Fruit fly (Drosophila melanogaster) whole organism, prepupa: Measurements from ENCODE around the gene Fit1.

Experiments
- Blimp-1 ChIP-seq: fragments of 200-800 bp; sonication (Bioruptor generic); optimal IDR thresholded peaks from 3 replicates; lab custom pipeline; 2017; ENCODE audit warnings: missing biosample characterization, missing genetic modification characterization, mild to moderate bottlenecking, moderate library complexity, missing genetic modification reagents
- CG10631 ChIP-seq: fragments of 200-800 bp; sonication (Bioruptor generic); optimal IDR thresholded peaks from 2 replicates; lab custom pipeline; 2016; ENCODE audit warnings: missing biosample characterization, missing genetic modification characterization
- CG10669 ChIP-seq: fragments of 200-800 bp; sonication (Bioruptor generic); optimal IDR thresholded peaks from 3 replicates; lab custom pipeline; 2018; ENCODE audit warnings: missing biosample characterization, mild to moderate bottlenecking, missing genetic modification characterization, moderate library complexity
- CG11902 ChIP-seq: fragments of 200-800 bp; sonication (Bioruptor generic); optimal IDR thresholded peaks from 3 replicates; lab custom pipeline; 2016; ENCODE audit warnings: missing biosample characterization, missing genetic modification characterization
- CG1621 ChIP-seq: fragments of 200-800 bp; sonication (Bioruptor generic); optimal IDR thresholded peaks from 3 replicates; lab custom pipeline; 2018; ENCODE audit warnings: missing biosample characterization, mild to moderate bottlenecking, missing genetic modification characterization
- CG16779 ChIP-seq: fragments of 200-800 bp; sonication (Bioruptor generic); optimal IDR thresholded peaks from 3 replicates; lab custom pipeline; 2017; ENCODE audit warnings: missing biosample characterization, mild to moderate bottlenecking, missing genetic modification characterization
- CG3032 ChIP-seq: fragments of 200-800 bp; optimal IDR thresholded peaks from 2 replicates; lab custom pipeline; 2019; ENCODE audit warnings: missing biosample characterization, mild to moderate bottlenecking, missing genetic modification characterization, moderate library complexity
- CG32006 ChIP-seq: fragments of 200-800 bp; sonication (Bioruptor generic); optimal IDR thresholded peaks from 3 replicates; lab custom pipeline; 2017; ENCODE audit warnings: missing biosample characterization, mild to moderate bottlenecking, missing genetic modification characterization
- CG34406 ChIP-seq: fragments of 200-800 bp; sonication (Bioruptor generic); optimal IDR thresholded peaks from 3 replicates; lab custom pipeline; 2016; ENCODE audit warnings: missing biosample characterization, missing genetic modification characterization
- CG3919 ChIP-seq: fragments of 200-800 bp; sonication (Bioruptor generic); optimal IDR thresholded peaks from 3 replicates; lab custom pipeline; 2016; ENCODE audit warnings: missing biosample characterization, missing genetic modification characterization
- CG4318 ChIP-seq: fragments of 200-800 bp; sonication (Bioruptor generic); optimal IDR thresholded peaks from 3 replicates; lab custom pipeline; 2017; ENCODE audit warnings: missing biosample characterization, mild to moderate bottlenecking, missing genetic modification characterization
- CG6163 ChIP-seq: fragments of 200-800 bp; sonication (Bioruptor generic); IDR thresholded peaks from 3 replicates; pipeline ENCODE4 v1.3.6; 2022; ENCODE audit warnings: missing biosample characterization, missing genetic modification characterization
- CG6276 ChIP-seq: fragments of 200-800 bp; sonication (Bioruptor generic); optimal IDR thresholded peaks from 2 replicates; lab custom pipeline; 2017; ENCODE audit warnings: missing biosample characterization, mild to moderate bottlenecking, missing genetic modification characterization
- CG6854 ChIP-seq: fragments of 200-800 bp; sonication (Bioruptor generic); optimal IDR thresholded peaks from 2 replicates; lab custom pipeline; 2017; ENCODE audit warnings: missing biosample characterization, mild to moderate bottlenecking, missing genetic modification characterization
- CG7368 ChIP-seq: fragments of 200-800 bp; sonication (Bioruptor generic); optimal IDR thresholded peaks from 3 replicates; lab custom pipeline; 2016; ENCODE audit warnings: missing biosample characterization, missing genetic modification characterization
- CG8119 ChIP-seq: fragments of 200-800 bp; sonication (Bioruptor generic); IDR thresholded peaks from 3 replicates; pipeline ENCODE4 v1.3.6; 2022; ENCODE audit warnings: missing biosample characterization, missing genetic modification characterization
- CG8319 ChIP-seq: fragments of 200-800 bp; sonication (Bioruptor generic); optimal IDR thresholded peaks from 3 replicates; lab custom pipeline; 2016; ENCODE audit warnings: missing biosample characterization, missing genetic modification characterization
- CG8632 ChIP-seq: fragments of 200-800 bp; sonication (Bioruptor generic); optimal IDR thresholded peaks from 3 replicates; lab custom pipeline; 2016; ENCODE audit warnings: missing biosample characterization, missing genetic modification characterization
- CG9139 ChIP-seq: fragments of 200-800 bp; sonication (Bioruptor generic); optimal IDR thresholded peaks from 3 replicates; lab custom pipeline; 2017; ENCODE audit warnings: missing biosample characterization, mild to moderate bottlenecking, missing genetic modification characterization
- Eip75B ChIP-seq: fragments of 200-800 bp; sonication (Bioruptor generic); optimal IDR thresholded peaks from 3 replicates; lab custom pipeline; 2016; ENCODE audit warnings: missing biosample characterization, missing genetic modification characterization
- Eip78C ChIP-seq: fragments of 200-800 bp; sonication (Bioruptor generic); peaks from one replicate; lab custom pipeline; 2016; ENCODE audit warnings: missing biosample characterization, missing genetic modification characterization
- Eip93F ChIP-seq: fragments of 200-800 bp; sonication (Bioruptor generic); optimal IDR thresholded peaks from 2 replicates; lab custom pipeline; 2016; ENCODE audit warnings: missing biosample characterization, mild to moderate bottlenecking, missing genetic modification characterization
- Ets21C ChIP-seq: fragments of 200-800 bp; sonication (Bioruptor generic); optimal IDR thresholded peaks from 3 replicates; lab custom pipeline; 2016; ENCODE audit warnings: missing biosample characterization, missing genetic modification characterization
- Ets96B ChIP-seq: fragments of 200-800 bp; optimal IDR thresholded peaks from 2 replicates; lab custom pipeline; 2019; ENCODE audit warnings: missing biosample characterization, mild to moderate bottlenecking, missing genetic modification characterization, moderate library complexity
- Hr38 ChIP-seq: sonication (Bioruptor generic); optimal IDR thresholded peaks from 2 replicates; lab custom pipeline; 2016; ENCODE audit warnings: missing biosample characterization, missing genetic modification characterization
- Hr39 ChIP-seq: fragments of 200-800 bp; sonication (Bioruptor generic); optimal IDR thresholded peaks from 2 replicates; lab custom pipeline; 2016; ENCODE audit warnings: missing biosample characterization, missing genetic modification characterization
- Hr4 ChIP-seq: fragments of 200-800 bp; sonication (Bioruptor generic); optimal IDR thresholded peaks from 3 replicates; lab custom pipeline; 2016; ENCODE audit warnings: missing biosample characterization, missing genetic modification characterization
- Met ChIP-seq: fragments of 200-800 bp; sonication (Bioruptor generic); optimal IDR thresholded peaks from 3 replicates; lab custom pipeline; 2016; ENCODE audit warnings: missing biosample characterization, missing genetic modification characterization
- OdsH ChIP-seq: fragments of 200-800 bp; sonication (Bioruptor generic); optimal IDR thresholded peaks from 3 replicates; lab custom pipeline; 2016; ENCODE audit warnings: missing biosample characterization, missing genetic modification characterization
- Smox ChIP-seq: fragments of 200-800 bp; sonication (Bioruptor generic); optimal IDR thresholded peaks from 3 replicates; lab custom pipeline; 2016; ENCODE audit warnings: missing biosample characterization, missing genetic modification characterization
- Sox102F ChIP-seq: fragments of 200-800 bp; sonication (Bioruptor generic); optimal IDR thresholded peaks from 2 replicates; lab custom pipeline; 2016; ENCODE audit warnings: missing biosample characterization, mild to moderate bottlenecking, missing genetic modification characterization
- Sox15 ChIP-seq: fragments of 200-800 bp; sonication (Bioruptor generic); optimal IDR thresholded peaks from 3 replicates; lab custom pipeline; 2016; ENCODE audit warnings: missing biosample characterization, missing genetic modification characterization
- acj6 ChIP-seq: fragments of 200-800 bp; sonication (Bioruptor generic); optimal IDR thresholded peaks from 3 replicates; lab custom pipeline; 2016; ENCODE audit warnings: missing biosample characterization, missing genetic modification characterization
- dac ChIP-seq: fragments of 200-800 bp; sonication (Bioruptor generic); optimal IDR thresholded peaks from 2 replicates; lab custom pipeline; 2017; ENCODE audit warnings: missing biosample characterization, mild to moderate bottlenecking, missing genetic modification characterization
- eg ChIP-seq: fragments of 200-800 bp; sonication (Bioruptor generic); IDR thresholded peaks from 3 replicates; pipeline ENCODE4 v1.3.6; 2022; ENCODE audit warnings: missing biosample characterization, missing genetic modification characterization
- esn ChIP-seq: fragments of 200-800 bp; sonication (Bioruptor generic); optimal IDR thresholded peaks from 2 replicates; lab custom pipeline; 2016; ENCODE audit warnings: missing biosample characterization, mild to moderate bottlenecking, missing genetic modification characterization, moderate library complexity
- fd59A ChIP-seq: fragments of 200-800 bp; sonication (Bioruptor generic); optimal IDR thresholded peaks from 2 replicates; lab custom pipeline; 2017; ENCODE audit warnings: missing biosample characterization, mild to moderate bottlenecking, missing genetic modification characterization, missing genetic modification reagents
- fkh ChIP-seq: fragments of 200-800 bp; sonication (Bioruptor generic); optimal IDR thresholded peaks from 3 replicates; lab custom pipeline; 2017; ENCODE audit warnings: missing biosample characterization, mild to moderate bottlenecking, missing genetic modification characterization, moderate library complexity
- net ChIP-seq: fragments of 200-800 bp; sonication (Bioruptor generic); optimal IDR thresholded peaks from 3 replicates; lab custom pipeline; 2016; ENCODE audit warnings: missing biosample characterization, missing genetic modification characterization
- pdm3 ChIP-seq: fragments of 200-800 bp; sonication (Bioruptor generic); optimal IDR thresholded peaks from 3 replicates; lab custom pipeline; 2016; ENCODE audit warnings: missing biosample characterization, missing genetic modification characterization
- salr ChIP-seq, 2 experiments: fragments of 200-800 bp; sonication (Bioruptor generic); optimal IDR thresholded peaks; 3 replicates each; lab custom pipeline; 2016 to 2018; ENCODE audit warnings: missing biosample characterization in 2 of 2, missing genetic modification characterization in 2 of 2, mild to moderate bottlenecking in 1 of 2
- spab ChIP-seq: fragments of 200-800 bp; sonication (Bioruptor generic); optimal IDR thresholded peaks from 2 replicates; lab custom pipeline; 2017; ENCODE audit warnings: missing biosample characterization, mild to moderate bottlenecking, missing genetic modification characterization, missing genetic modification reagents
- ss ChIP-seq, 2 experiments: fragments of 200-800 bp; sonication (Bioruptor generic); optimal IDR thresholded peaks; 2 replicates in 1 of 2; 3 replicates in 1 of 2; lab custom pipeline; 2017 to 2018; ENCODE audit warnings: mild to moderate bottlenecking in 2 of 2, missing biosample characterization in 2 of 2, missing genetic modification characterization in 2 of 2, moderate library complexity in 1 of 2
- svp ChIP-seq: fragments of 200-800 bp; sonication (Bioruptor generic); peaks from one replicate; lab custom pipeline; 2016; ENCODE audit warnings: missing biosample characterization, missing genetic modification characterization
- topi ChIP-seq: fragments of 200-800 bp; sonication (Bioruptor generic); optimal IDR thresholded peaks from 3 replicates; lab custom pipeline; 2016; ENCODE audit warnings: missing biosample characterization, missing genetic modification characterization
- vri ChIP-seq: fragments of 200-800 bp; sonication (Bioruptor generic); optimal IDR thresholded peaks from 3 replicates; lab custom pipeline; 2016; ENCODE audit warnings: missing biosample characterization, mild to moderate bottlenecking, missing genetic modification characterization

The Fit1 gene

dm6 chr3L:4108072-4108843, 4.9 kb downstream of the Fit1 start, which contains the start of gene Ack (continued):
- TF ChIP-seq Smox, result no peak
- TF ChIP-seq ss (GFP tag; optimal IDR thresholded peaks at IDR 0.05; lab: Kevin White, UChicago), result peak; percentile 41 to 49
- TF ChIP-seq eg (GFP tag; lab: Robert Waterston, UW), result no peak
- no peak for TF ChIP-seq topi (GFP tag; lab: Kevin White, UChicago)
- TF ChIP-seq CG8319 (GFP tag; lab: Kevin White, UChicago), result no peak

- peak; percentile 37 for TF ChIP-seq CG7368
- TF ChIP-seq CG4318 (GFP tag; lab: Kevin White, UChicago), result peak; percentile 71
- peak; percentile 0 for TF ChIP-seq CG1621 (tag; lab: Kevin White, UChicago)
- peak; percentile 94 for TF ChIP-seq Eip78C (GFP tag; lab: Kevin White, UChicago)
- TF ChIP-seq Blimp-1 (GFP tag; lab: Kevin White, UChicago), result no peak
- no peak for TF ChIP-seq Hr38
- TF ChIP-seq salr (GFP tag; optimal IDR thresholded peaks at IDR 0.05; lab: Kevin White, UChicago), result peak; percentile 2 to 60
- peak; percentile 72 for TF ChIP-seq Eip75B (GFP tag; lab: Kevin White, UChicago)
- TF ChIP-seq acj6, result peak; percentile 75
- peak; percentile 26 for TF ChIP-seq Eip93F (GFP tag; lab: Kevin White, UChicago)
- TF ChIP-seq CG6854 (GFP tag; lab: Kevin White, UChicago), result no peak
- peak; percentile 53; the same call in 2 of the 3 replicates for TF ChIP-seq CG6163 (GFP tag; lab: Robert Waterston, UW)
- peak; percentile 88 for TF ChIP-seq CG32006
- TF ChIP-seq Sox102F (GFP tag; lab: Kevin White, UChicago), result peak; percentile 61
- peak; percentile 49 for TF ChIP-seq CG8632 (GFP tag; lab: Kevin White, UChicago)
- TF ChIP-seq ss (GFP tag; optimal IDR thresholded peaks at IDR 0.05; lab: Kevin White, UChicago), result peak; percentile 51 to 77
- peak; percentile 61 for TF ChIP-seq esn (GFP tag; lab: Kevin White, UChicago)
- TF ChIP-seq pdm3 (GFP tag; lab: Kevin White, UChicago), result peak; percentile 70
- peak; percentile 79 for TF ChIP-seq svp (GFP tag; lab: Kevin White, UChicago)
- TF ChIP-seq CG3919 (GFP tag; lab: Kevin White, UChicago), result peak; percentile 74
- TF ChIP-seq dac (GFP tag; lab: Kevin White, UChicago), result peak; percentile 51
- TF ChIP-seq CG34406, result peak; percentile 56
- peak; percentile 88 for TF ChIP-seq Hr4 (GFP tag; lab: Kevin White, UChicago)
- TF ChIP-seq CG6276 (GFP tag; lab: Kevin White, UChicago), result peak; percentile 77
- TF ChIP-seq Met (GFP tag; lab: Kevin White, UChicago), result peak; percentile 67
- peak; percentile 21 for TF ChIP-seq Smox
- TF ChIP-seq topi (GFP tag; lab: Kevin White, UChicago), result peak; percentile 64
- TF ChIP-seq CG10631, result peak; percentile 24
- peak; percentile 52 for TF ChIP-seq net (GFP tag; lab: Kevin White, UChicago)
- TF ChIP-seq CG10669 (GFP tag; lab: Kevin White, UChicago), result peak; percentile 59
- TF ChIP-seq OdsH (GFP tag; lab: Kevin White, UChicago), result peak; percentile 69
- TF ChIP-seq Hr39 (GFP tag; lab: Kevin White, UChicago), result peak; percentile 60
- peak; percentile 62 for TF ChIP-seq spab (GFP tag; lab: Kevin White, UChicago)
- TF ChIP-seq Sox15 (GFP tag; lab: Kevin White, UChicago), result peak; percentile 36
- no peak for TF ChIP-seq CG9139
- TF ChIP-seq CG3032 (tag; lab: Kevin White, UChicago), result peak; percentile 69
- TF ChIP-seq CG8119, result peak; percentile 74
- TF ChIP-seq Ets21C (GFP tag; lab: Kevin White, UChicago), result peak; percentile 25
- TF ChIP-seq fkh (GFP tag; lab: Kevin White, UChicago), result peak; percentile 6
- TF ChIP-seq vri, result no peak
- peak; percentile 53 for TF ChIP-seq Ets96B (tag; lab: Kevin White, UChicago)
- peak; percentile 16 for TF ChIP-seq CG16779
- TF ChIP-seq fd59A, result peak; percentile 62
- TF ChIP-seq eg (GFP tag; lab: Robert Waterston, UW), result peak; percentile 71; the same call in 2 of the 3 replicates
- TF ChIP-seq CG11902 (GFP tag; lab: Kevin White, UChicago), result peak; percentile 46
These were observed 5.6 kb downstream of the Fit1 start for dm6 chr3L:4108844-4109494.
